Fruit fly (Drosophila melanogaster) whole organism, embryonic: ENCODE results near the gene vvl.

ENCODE experiments used
- Atf6 ChIP-seq: fragments of 200-800 bp; sonication (Bioruptor generic); IDR thresholded peaks from 2 replicates; pipeline ENCODE4 v1.3.6; 2022; ENCODE audit warnings: missing biosample characterization, missing genetic modification characterization
- CG10979 ChIP-seq: fragments of 200-800 bp; sonication (Bioruptor generic); optimal IDR thresholded peaks from 2 replicates; lab custom pipeline; 2018; ENCODE audit warnings: missing biosample characterization, mild to moderate bottlenecking, missing genetic modification characterization, moderate library complexity
- CG11695 ChIP-seq: fragments of 200-800 bp; sonication (Bioruptor generic); IDR thresholded peaks from 3 replicates; pipeline ENCODE4 v1.3.6; 2022; ENCODE audit warnings: missing biosample characterization, missing genetic modification characterization
- CG11723 ChIP-seq: fragments of 200-800 bp; sonication (Bioruptor generic); optimal IDR thresholded peaks from 2 replicates; lab custom pipeline; 2017; ENCODE audit warnings: missing biosample characterization, mild to moderate bottlenecking, missing genetic modification characterization
- CG12104 ChIP-seq: fragments of 200-800 bp; sonication (Bioruptor generic); optimal IDR thresholded peaks from 3 replicates; lab custom pipeline; 2016; ENCODE audit warnings: missing biosample characterization, missing genetic modification characterization
- CG12219 ChIP-seq: fragments of 200-800 bp; sonication (Bioruptor generic); optimal IDR thresholded peaks from 3 replicates; lab custom pipeline; 2018; ENCODE audit warnings: missing biosample characterization, mild to moderate bottlenecking, missing genetic modification characterization
- CG12236 ChIP-seq: fragments of 200-800 bp; sonication (Bioruptor generic); optimal IDR thresholded peaks from 2 replicates; lab custom pipeline; 2016; ENCODE audit warnings: missing biosample characterization, missing genetic modification characterization
- CG13424 ChIP-seq: fragments of 200-800 bp; sonication (Bioruptor generic); optimal IDR thresholded peaks from 2 replicates; lab custom pipeline; 2019; ENCODE audit warnings: missing biosample characterization, mild to moderate bottlenecking, missing genetic modification characterization, moderate library complexity
- CG13775 ChIP-seq: fragments of 200-800 bp; sonication (Bioruptor generic); optimal IDR thresholded peaks from 3 replicates; lab custom pipeline; 2017; ENCODE audit warnings: missing biosample characterization, mild to moderate bottlenecking, missing genetic modification characterization
- CG16815 ChIP-seq: fragments of 200-800 bp; sonication (Bioruptor generic); optimal IDR thresholded peaks from 3 replicates; lab custom pipeline; 2017; ENCODE audit warnings: missing biosample characterization, mild to moderate bottlenecking, missing genetic modification characterization
- CG17912 ChIP-seq: fragments of 200-800 bp; sonication (Bioruptor generic); optimal IDR thresholded peaks from 2 replicates; lab custom pipeline; 2018; ENCODE audit warnings: missing biosample characterization, mild to moderate bottlenecking, missing genetic modification characterization
- CG18262 ChIP-seq: fragments of 200-800 bp; optimal IDR thresholded peaks from 3 replicates; lab custom pipeline; 2019; ENCODE audit warnings: missing biosample characterization, mild to moderate bottlenecking, missing genetic modification characterization, moderate library complexity
- CG2129 ChIP-seq: fragments of 200-800 bp; sonication (Bioruptor generic); IDR thresholded peaks from 2 replicates; pipeline ENCODE4 v1.3.6; 2022; ENCODE audit warnings: missing biosample characterization, missing genetic modification characterization; ENCODE audit not compliant: partially characterized antibody
- CG2712 ChIP-seq: fragments of 200-800 bp; optimal IDR thresholded peaks from 3 replicates; lab custom pipeline; 2019; ENCODE audit warnings: missing biosample characterization, mild to moderate bottlenecking, missing genetic modification characterization, moderate library complexity
- CG30403 ChIP-seq: fragments of 200-800 bp; sonication (Bioruptor generic); optimal IDR thresholded peaks from 3 replicates; lab custom pipeline; 2016; ENCODE audit warnings: missing biosample characterization, missing genetic modification characterization
- CG32772 ChIP-seq: fragments of 200-800 bp; sonication (Bioruptor generic); IDR thresholded peaks from 2 replicates; pipeline ENCODE4 v1.3.6; 2022; ENCODE audit warnings: missing biosample characterization, missing genetic modification characterization
- CG5180 ChIP-seq: fragments of 200-800 bp; sonication (Bioruptor generic); optimal IDR thresholded peaks from 3 replicates; lab custom pipeline; 2017; ENCODE audit warnings: missing biosample characterization, missing genetic modification characterization, mild to moderate bottlenecking, moderate library complexity, missing genetic modification reagents
- CG5953 ChIP-seq: fragments of 200-800 bp; sonication (Bioruptor generic); IDR thresholded peaks from 2 replicates; pipeline ENCODE4 v1.3.6; 2022; ENCODE audit warnings: missing biosample characterization, missing genetic modification characterization
- CG6175 ChIP-seq: fragments of 200-800 bp; sonication (Bioruptor generic); IDR thresholded peaks from 3 replicates; pipeline ENCODE4 v1.3.6; 2022; ENCODE audit warnings: missing biosample characterization, missing genetic modification characterization
- CG8388 ChIP-seq: fragments of 200-800 bp; sonication (Bioruptor generic); optimal IDR thresholded peaks from 2 replicates; lab custom pipeline; 2019; ENCODE audit warnings: missing biosample characterization, mild to moderate bottlenecking, missing genetic modification characterization, moderate library complexity
- CG8478 ChIP-seq: fragments of >200 bp; optimal IDR thresholded peaks from 2 replicates; lab custom pipeline; 2018
- CG8765 ChIP-seq: fragments of 200-800 bp; sonication (Bioruptor generic); IDR thresholded peaks from 2 replicates; pipeline ENCODE4 v1.3.6; 2022; ENCODE audit warnings: missing biosample characterization, missing genetic modification characterization
- CG8924 ChIP-seq: fragments of 200-800 bp; optimal IDR thresholded peaks from 3 replicates; lab custom pipeline; 2019; ENCODE audit warnings: missing biosample characterization, mild to moderate bottlenecking, missing genetic modification characterization, moderate library complexity
- CG9437 ChIP-seq: fragments of 200-800 bp; sonication (Bioruptor generic); optimal IDR thresholded peaks from 2 replicates; lab custom pipeline; 2018; ENCODE audit warnings: missing biosample characterization, mild to moderate bottlenecking, missing genetic modification characterization
- CG9727 ChIP-seq: fragments of 200-800 bp; sonication (Bioruptor generic); optimal IDR thresholded peaks from 3 replicates; lab custom pipeline; 2017; ENCODE audit warnings: missing biosample characterization, mild to moderate bottlenecking, missing genetic modification characterization
- Chrac-16 ChIP-seq: fragments of 200-800 bp; sonication (Bioruptor generic); optimal IDR thresholded peaks from 3 replicates; lab custom pipeline; 2016; ENCODE audit warnings: missing biosample characterization, missing genetic modification characterization
- Dad ChIP-seq: fragments of 200-800 bp; sonication (Bioruptor generic); optimal IDR thresholded peaks from 3 replicates; lab custom pipeline; 2016; ENCODE audit warnings: missing biosample characterization, missing genetic modification characterization
- Dref ChIP-seq: fragments of 200-800 bp; sonication (Bioruptor generic); IDR thresholded peaks from 2 replicates; pipeline ENCODE4 v1.3.6; 2022; ENCODE audit warnings: missing biosample characterization, missing genetic modification characterization
- H2.0 ChIP-seq: fragments of 200-800 bp; sonication (Bioruptor generic); IDR thresholded peaks from 2 replicates; pipeline ENCODE4 v1.3.6; 2022; ENCODE audit warnings: missing biosample characterization, missing genetic modification characterization
- HmgD ChIP-seq: fragments of 200-800 bp; sonication (Bioruptor generic); optimal IDR thresholded peaks from 3 replicates; lab custom pipeline; 2016; ENCODE audit warnings: missing biosample characterization, missing genetic modification characterization
- Hsf ChIP-seq: fragments of 200-800 bp; sonication (Bioruptor generic); optimal IDR thresholded peaks from 3 replicates; lab custom pipeline; 2016; ENCODE audit warnings: missing biosample characterization, missing genetic modification characterization
- Mad ChIP-seq: fragments of 200-800 bp; sonication (Bioruptor generic); optimal IDR thresholded peaks from 2 replicates; lab custom pipeline; 2016; ENCODE audit warnings: missing biosample characterization, missing genetic modification characterization
- Med ChIP-seq: fragments of 200-800 bp; sonication (Bioruptor generic); peaks from one replicate; lab custom pipeline; 2016; ENCODE audit warnings: missing biosample characterization, missing genetic modification characterization, mild to moderate bottlenecking, inconsistent platforms, moderate library complexity
- NfI ChIP-seq: fragments of 200-800 bp; sonication (Bioruptor generic); optimal IDR thresholded peaks from 3 replicates; lab custom pipeline; 2018; ENCODE audit warnings: missing biosample characterization, mild to moderate bottlenecking, missing genetic modification characterization, moderate library complexity
- Optix ChIP-seq: fragments of 200-800 bp; sonication (Bioruptor generic); IDR thresholded peaks from 3 replicates; pipeline ENCODE4 v1.3.6; 2022; ENCODE audit warnings: missing biosample characterization, missing genetic modification characterization
- az2 ChIP-seq: fragments of 200-800 bp; sonication (Bioruptor generic); optimal IDR thresholded peaks from 3 replicates; lab custom pipeline; 2016; ENCODE audit warnings: missing biosample characterization, missing genetic modification characterization
- dmrt99B ChIP-seq: fragments of 200-800 bp; sonication (Bioruptor generic); optimal IDR thresholded peaks from 2 replicates; lab custom pipeline; 2018; ENCODE audit warnings: missing biosample characterization, mild to moderate bottlenecking, missing genetic modification characterization, moderate library complexity
- ems ChIP-seq: fragments of 200-800 bp; sonication (Bioruptor generic); optimal IDR thresholded peaks from 3 replicates; lab custom pipeline; 2016; ENCODE audit warnings: missing biosample characterization, missing genetic modification characterization
- esg ChIP-seq: fragments of 200-800 bp; sonication (Bioruptor generic); conservative IDR thresholded peaks from 2 replicates; pipeline ENCODE4 v1.3.6; 2022; ENCODE audit warnings: missing biosample characterization, missing genetic modification characterization
- ftz-f1 ChIP-seq: fragments of 200-800 bp; sonication (Bioruptor generic); optimal IDR thresholded peaks from 2 replicates; lab custom pipeline; 2016; ENCODE audit warnings: missing biosample characterization, missing genetic modification characterization
- gem ChIP-seq: fragments of 200-800 bp; sonication (Bioruptor generic); optimal IDR thresholded peaks from 2 replicates; lab custom pipeline; 2019; ENCODE audit warnings: missing biosample characterization, mild to moderate bottlenecking, missing genetic modification characterization, moderate library complexity
- gt ChIP-seq: fragments of 200-800 bp; sonication (Bioruptor generic); IDR thresholded peaks from 2 replicates; pipeline ENCODE4 v1.3.6; 2022; ENCODE audit warnings: missing biosample characterization, missing genetic modification characterization
- hbn ChIP-seq: fragments of 200-800 bp; sonication (Bioruptor generic); IDR thresholded peaks from 2 replicates; pipeline ENCODE4 v1.3.6; 2022; ENCODE audit warnings: missing biosample characterization, missing genetic modification characterization; ENCODE audit not compliant: partially characterized antibody
- ind ChIP-seq: fragments of 200-800 bp; sonication (Bioruptor generic); optimal IDR thresholded peaks from 3 replicates; lab custom pipeline; 2016; ENCODE audit warnings: missing biosample characterization, missing genetic modification characterization
- lmd ChIP-seq: fragments of 200-800 bp; sonication (Bioruptor generic); IDR thresholded peaks from 2 replicates; pipeline ENCODE4 v1.3.6; 2022; ENCODE audit warnings: missing biosample characterization, missing genetic modification characterization
- ro ChIP-seq: fragments of 200-800 bp; sonication (Bioruptor generic); IDR thresholded peaks from 2 replicates; pipeline ENCODE4 v1.3.6; 2022; ENCODE audit warnings: missing biosample characterization, missing genetic modification characterization
- row ChIP-seq: fragments of 200-800 bp; sonication (Bioruptor generic); IDR thresholded peaks from 3 replicates; pipeline ENCODE4 v1.3.6; 2022; ENCODE audit warnings: missing biosample characterization, missing genetic modification characterization
- sens ChIP-seq: fragments of 200-800 bp; sonication (Bioruptor generic); peaks from one replicate; lab custom pipeline; 2016; ENCODE audit warnings: missing biosample characterization, missing genetic modification characterization
- sna ChIP-seq: fragments of 200-800 bp; sonication (Bioruptor generic); IDR thresholded peaks from 2 replicates; pipeline ENCODE4 v1.3.6; 2022; ENCODE audit warnings: missing biosample characterization, missing genetic modification characterization; ENCODE audit not compliant: partially characterized antibody
- twi ChIP-seq: fragments of 200-800 bp; optimal IDR thresholded peaks from 2 replicates; lab custom pipeline; 2019; ENCODE audit warnings: missing biosample characterization, mild to moderate bottlenecking, missing genetic modification characterization, moderate library complexity
- usp ChIP-seq: fragments of >200 bp; optimal IDR thresholded peaks from 2 replicates; lab custom pipeline; 2017; ENCODE audit warnings: missing biosample characterization, missing genetic modification characterization
- vnd ChIP-seq: fragments of 200-800 bp; sonication (Bioruptor generic); IDR thresholded peaks from 3 replicates; pipeline ENCODE4 v1.3.6; 2022; ENCODE audit warnings: missing biosample characterization, missing genetic modification characterization; ENCODE audit not compliant: partially characterized antibody

vvl gene

DNA sequence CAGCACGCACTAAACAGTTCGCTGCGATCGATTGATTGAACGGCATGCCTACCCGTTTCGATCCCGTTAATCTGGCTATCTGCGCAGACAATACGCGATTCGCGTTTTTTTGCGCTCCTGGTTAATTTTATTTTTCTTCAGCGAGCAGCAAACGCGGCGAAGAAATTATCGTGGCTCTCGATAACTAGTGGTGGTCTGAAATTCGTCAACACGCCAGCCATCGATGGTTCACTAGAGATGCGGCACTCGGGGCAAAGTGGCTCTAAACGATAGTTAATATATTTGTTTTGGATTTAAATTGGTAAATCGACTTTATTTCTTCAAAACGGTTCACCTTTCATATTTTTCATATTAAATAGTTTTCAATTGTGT, 47.0 kb upstream of the vvl start, which contains the start of gene dikar (continued):
- TF ChIP-seq Atf6 (GFP tag; lab: Robert Waterston, UW) (peak; percentile 30), CG10979 (tag; lab: Kevin White, UChicago) (peak; percentile 7), lmd (GFP tag; lab: Robert Waterston, UW) (peak; percentile 65), ro (GFP tag; lab: Robert Waterston, UW) (no peak; the same call in 1 of the 2 replicates), sna (GFP tag; lab: Robert Waterston, UW) (peak; percentile 44; the same call in 1 of the 2 replicates), sens (GFP tag; lab: Kevin White, UChicago) (peak; percentile 65), Optix (GFP tag; lab: Robert Waterston, UW) (0 out of 3 replicates have a peak, but pooled peaks have one; percentile 25), gem (peak; percentile 72), CG11695 (GFP tag; lab: Robert Waterston, UW) (0 out of 3 replicates have a peak, but pooled peaks have one; percentile 18), CG17912 (GFP tag; lab: Kevin White, UChicago) (no peak), twi (tag; lab: Kevin White, UChicago) (no peak), gt (GFP tag; lab: Robert Waterston, UW) (no peak), Mad (no peak), ind (peak; percentile 37), CG13775 (GFP tag; lab: Kevin White, UChicago) (peak; percentile 71), CG9727 (peak; percentile 72), CG8765 (GFP tag; lab: Robert Waterston, UW) (peak; percentile 55; the same call in 1 of the 2 replicates), CG2129 (GFP tag; lab: Robert Waterston, UW) (peak; percentile 62), CG12104 (no peak), Dref (GFP tag; lab: Robert Waterston, UW) (peak; percentile 79), CG5953 (GFP tag; lab: Robert Waterston, UW) (peak; percentile 33; the same call in 1 of the 2 replicates), Dad (GFP tag; lab: Kevin White, UChicago) (peak; percentile 16), CG9437 (GFP tag; lab: Kevin White, UChicago) (peak; percentile 67), ftz-f1 (GFP tag; lab: Kevin White, UChicago) (no peak), CG12219 (no peak), CG13424 (tag; lab: Kevin White, UChicago) (peak; percentile 62), hbn (GFP tag; lab: Robert Waterston, UW) (peak; percentile 62), usp (GFP tag; lab: Kevin White, UChicago) (no peak), CG18262 (tag; lab: Kevin White, UChicago) (peak; percentile 61), CG6175 (GFP tag; lab: Robert Waterston, UW) (0 out of 3 replicates have a peak, but pooled peaks have one; percentile 45), Chrac-16 (GFP tag; lab: Kevin White, UChicago) (peak; percentile 44), CG8478 (no peak), CG30403 (peak; percentile 71), az2 (peak; percentile 47), esg (peak; percentile 29; the same call in 1 of the 2 replicates), CG8924 (tag; lab: Kevin White, UChicago) (peak; percentile 10), CG32772 (peak; percentile 47), dmrt99B (tag; lab: Kevin White, UChicago) (no peak), CG11723 (GFP tag; lab: Kevin White, UChicago) (no peak), CG2712 (tag; lab: Kevin White, UChicago) (peak; percentile 37), Hsf (GFP tag; lab: Kevin White, UChicago) (peak; percentile 43), CG5180 (GFP tag; lab: Kevin White, UChicago) (no peak), CG16815 (GFP tag; lab: Kevin White, UChicago) (peak; percentile 43), NfI (GFP tag; lab: Kevin White, UChicago) (peak; percentile 51), Med (GFP tag; lab: Kevin White, UChicago) (peak; percentile 87), H2.0 (GFP tag; lab: Robert Waterston, UW) (peak; percentile 56; the same call in 1 of the 2 replicates), row (peak; percentile 88), CG12236 (GFP tag; lab: Kevin White, UChicago) (no peak), CG8388 (peak; percentile 25), HmgD (no peak), vnd (GFP tag; lab: Robert Waterston, UW) (peak; percentile 86), ems (GFP tag; lab: Kevin White, UChicago) (peak; percentile 48)
